Worm (Caenorhabditis elegans): Measurements from ENCODE around the gene tcer-1.

Gene tcer-1

ce11 chrII:7060202-7060601 lies 10.3 kb upstream of the tcer-1 start (continued):
- TF ChIP-seq ceh-82 (tag; optimal IDR thresholded peaks at IDR 0.05) (no peak), saeg-2 (GFP tag; IDR thresholded peaks at IDR 0.05) (no peak), F26F4.8 (GFP tag; conservative IDR thresholded peaks at IDR 0.05) (no peak), sdz-12 (GFP tag; optimal IDR thresholded peaks at IDR 0.05) (no peak), nhr-10 (tag; optimal IDR thresholded peaks at IDR 0.05) (no peak), fkh-10 (GFP tag; optimal IDR thresholded peaks at IDR 0.05) (no peak), daf-8 (GFP tag; IDR thresholded peaks at IDR 0.05) (no peak), lin-15B (tag; optimal IDR thresholded peaks at IDR 0.05) (no peak), spr-3 (GFP tag; optimal IDR thresholded peaks at IDR 0.05) (no peak), hif-1 (tag; optimal IDR thresholded peaks at IDR 0.05) (no peak), lin-13 (GFP tag; optimal IDR thresholded peaks at IDR 0.05) (no peak), gei-8 (GFP tag; optimal IDR thresholded peaks at IDR 0.05) (no peak), Y75B8A.6 (GFP tag; IDR thresholded peaks at IDR 0.05) (no peak), ceh-20 (GFP tag; IDR thresholded peaks at IDR 0.05) (peak; percentile 42; the same call in 1 of the 2 replicates), ZK337.2 (GFP tag; IDR thresholded peaks at IDR 0.05) (no peak), Y5F2A.4 (GFP tag; optimal IDR thresholded peaks at IDR 0.05) (no peak), ZK546.5 (tag; optimal IDR thresholded peaks at IDR 0.05) (no peak), lsy-2 (tag; optimal IDR thresholded peaks at IDR 0.05) (no peak), mdl-1 (tag; optimal IDR thresholded peaks at IDR 0.05) (peak in 1 of 2 experiments; percentile 68), aha-1 (tag) (no peak), nhr-28 (tag; optimal IDR thresholded peaks at IDR 0.05) (peak; percentile 28), mep-1 (tag; optimal IDR thresholded peaks at IDR 0.05) (no peak), lin-38 (GFP tag; IDR thresholded peaks at IDR 0.05) (no peak; the same call in 1 of the 2 replicates), ztf-11 (tag; optimal IDR thresholded peaks at IDR 0.05) (no peak), aly-2 (tag; optimal IDR thresholded peaks at IDR 0.05) (no peak), snpc-4 (tag; optimal IDR thresholded peaks at IDR 0.05) (no peak), mxl-2 (GFP tag; conservative IDR thresholded peaks at IDR 0.05) (no peak), zip-2 (tag; optimal IDR thresholded peaks at IDR 0.05) (peak; percentile 14), tag-97 (GFP tag; IDR thresholded peaks at IDR 0.05) (no peak), nhr-25 (tag; optimal IDR thresholded peaks at IDR 0.05; ENCODE audit: borderline replicate concordance, insufficient read depth) (no peak), ces-1 (GFP tag; optimal IDR thresholded peaks at IDR 0.05) (no peak), nhr-48 (tag; optimal IDR thresholded peaks at IDR 0.05) (peak; percentile 85), dpl-1 (GFP tag; optimal IDR thresholded peaks at IDR 0.05) (no peak), snpc-1.2 (GFP tag; IDR thresholded peaks at IDR 0.05) (no peak), F44E2.7 (GFP tag; IDR thresholded peaks at IDR 0.05) (no peak), hmg-1.1 (GFP tag; IDR thresholded peaks at IDR 0.05) (no peak), zfp-2 (tag; optimal IDR thresholded peaks at IDR 0.05) (no peak), daf-12 (tag; optimal IDR thresholded peaks at IDR 0.05) (no peak), dmd-8 (GFP tag; IDR thresholded peaks at IDR 0.05) (no peak), unc-62 (GFP tag; optimal IDR thresholded peaks at IDR 0.05 in 1 of 2) (peak in 1 of 2 experiments; percentile 77), unc-62 (tag; optimal IDR thresholded peaks at IDR 0.05) (no peak), ceh-44 (GFP tag; IDR thresholded peaks at IDR 0.05) (no peak), mdt-29 (GFP tag; IDR thresholded peaks at IDR 0.05) (no peak), daf-19 (GFP tag; conservative IDR thresholded peaks at IDR 0.05) (no peak), lin-39 (tag; optimal IDR thresholded peaks at IDR 0.05) (no peak), ceh-28 (tag; optimal IDR thresholded peaks at IDR 0.05) (no peak), hlh-11 (tag; optimal IDR thresholded peaks at IDR 0.05) (peak; percentile 92), duxl-1 (tag; optimal IDR thresholded peaks at IDR 0.05; ENCODE audit: poor library complexity) (no peak), rbr-2 (tag; optimal IDR thresholded peaks at IDR 0.05) (no peak), zag-1 (tag; optimal IDR thresholded peaks at IDR 0.05) (no peak), dve-1 (tag; optimal IDR thresholded peaks at IDR 0.05; ENCODE audit: insufficient read depth) (peak; percentile 84), nhr-111 (GFP tag; optimal IDR thresholded peaks at IDR 0.05) (no peak), ceh-62 (tag; optimal IDR thresholded peaks at IDR 0.05) (no peak)

Measured in whole organism, L4 larva.